Worm (Caenorhabditis elegans) whole organism, L4 larva: ENCODE results near the gene Y82E9BL.1.
"Not testable (repeated sequence)": the region's sequence is repeated elsewhere in the genome, so short reads cannot be mapped to it uniquely, and the experiment has no call there.

Source experiments
- F49E8.2 ChIP-seq: sonication (generic microtip); optimal IDR thresholded peaks from 2 replicates; lab custom pipeline; 2016; ENCODE audit warnings: missing compliant biosample characterization, mild to moderate bottlenecking, missing genetic modification characterization, borderline replicate concordance
- aha-1 ChIP-seq: fragments of 150-350 bp; peaks from one replicate; lab custom pipeline; 2014; ENCODE audit warnings: missing biosample characterization, missing genetic modification characterization
- ceh-20 ChIP-seq: fragments of 200-800 bp; sonication (Bioruptor generic); IDR thresholded peaks from 2 replicates; pipeline ENCODE4 v1.3.6; 2022; ENCODE audit warnings: missing genetic modification reagents, missing genetic modification characterization, missing compliant biosample characterization
- ceh-32 ChIP-seq: sonication (generic microtip); optimal IDR thresholded peaks from 2 replicates; lab custom pipeline; 2016; ENCODE audit warnings: mild to moderate bottlenecking, missing genetic modification characterization, missing compliant biosample characterization; ENCODE audit not compliant: poor library complexity
- ceh-62 ChIP-seq: sonication (generic microtip); optimal IDR thresholded peaks from 2 replicates; lab custom pipeline; 2017; ENCODE audit warnings: missing biosample characterization, missing genetic modification characterization
- ceh-82 ChIP-seq: sonication (generic microtip); optimal IDR thresholded peaks from 2 replicates; lab custom pipeline; 2017; ENCODE audit warnings: missing biosample characterization, missing genetic modification characterization
- daf-16 ChIP-seq, 3 experiments: sonication (generic microtip); optimal IDR thresholded peaks; 2 replicates each; lab custom pipeline; 2016 to 2017; ENCODE audit warnings: missing genetic modification characterization in 3 of 3, missing genetic modification reagents in 3 of 3, mild to moderate bottlenecking in 2 of 3, missing compliant biosample characterization in 2 of 3, missing biosample characterization in 1 of 3, moderate library complexity in 1 of 3
- egl-27 ChIP-seq: sonication (generic microtip); optimal IDR thresholded peaks from 3 replicates; lab custom pipeline; 2017; ENCODE audit warnings: missing biosample characterization, missing genetic modification reagents, missing genetic modification characterization
- egl-43 ChIP-seq: fragments of 200-800 bp; sonication (Bioruptor generic); IDR thresholded peaks from 2 replicates; pipeline ENCODE4 v1.3.6; 2022; ENCODE audit warnings: missing genetic modification reagents, missing genetic modification characterization, missing compliant biosample characterization
- fos-1 ChIP-seq: fragments of 150-350 bp; optimal IDR thresholded peaks from 2 replicates; lab custom pipeline; 2014; ENCODE audit warnings: missing biosample characterization, missing genetic modification characterization
- gei-8 ChIP-seq: fragments of 200-800 bp; sonication (Bioruptor generic); optimal IDR thresholded peaks from 2 replicates; lab custom pipeline; 2018; ENCODE audit warnings: mild to moderate bottlenecking, missing genetic modification characterization, missing compliant biosample characterization
- hlh-30 ChIP-seq: sonication (generic microtip); optimal IDR thresholded peaks from 2 replicates; lab custom pipeline; 2017; ENCODE audit warnings: antibody characterized with exemption, mild to moderate bottlenecking, missing genetic modification characterization, missing compliant biosample characterization; ENCODE audit not compliant: insufficient read depth
- lim-7 ChIP-seq: fragments of 200-800 bp; sonication (Bioruptor generic); IDR thresholded peaks from 2 replicates; pipeline ENCODE4 v1.3.6; 2022; ENCODE audit warnings: missing genetic modification characterization, missing compliant biosample characterization
- lin-13 ChIP-seq: fragments of 150-350 bp; optimal IDR thresholded peaks from 2 replicates; lab custom pipeline; 2014; ENCODE audit warnings: missing biosample characterization, missing genetic modification reagents, missing genetic modification characterization
- lin-15B ChIP-seq: fragments of 150-350 bp; sonication (generic microtip); optimal IDR thresholded peaks from 3 replicates; lab custom pipeline; 2014; ENCODE audit warnings: missing biosample characterization, missing genetic modification characterization
- lin-38 ChIP-seq: fragments of 200-800 bp; sonication (Bioruptor generic); IDR thresholded peaks from 2 replicates; pipeline ENCODE4 v1.3.6; 2022; ENCODE audit warnings: missing genetic modification reagents, missing genetic modification characterization, missing compliant biosample characterization
- lin-39 ChIP-seq: fragments of 150-350 bp; optimal IDR thresholded peaks from 2 replicates; lab custom pipeline; 2014; ENCODE audit warnings: missing biosample characterization, missing genetic modification reagents, missing genetic modification characterization
- madf-5 ChIP-seq, 2 experiments: fragments of 200-800 bp; sonication (Bioruptor generic); IDR thresholded peaks; 2 replicates each; pipeline ENCODE4 v1.3.6; 2022; ENCODE audit warnings: missing compliant biosample characterization in 2 of 2, missing genetic modification characterization in 2 of 2
- mes-2 ChIP-seq: sonication (generic microtip); optimal IDR thresholded peaks from 2 replicates; lab custom pipeline; 2016; ENCODE audit warnings: missing genotype, mild to moderate bottlenecking, missing genetic modification characterization, missing compliant biosample characterization; ENCODE audit not compliant: poor library complexity, severe bottlenecking
- mxl-2 ChIP-seq: fragments of 200-800 bp; sonication (Bioruptor generic); conservative IDR thresholded peaks from 2 replicates; pipeline ENCODE4 v1.3.6; 2022; ENCODE audit warnings: missing genetic modification reagents, missing genetic modification characterization, missing compliant biosample characterization
- nhr-111 ChIP-seq: fragments of 200-800 bp; sonication (Bioruptor generic); optimal IDR thresholded peaks from 2 replicates; lab custom pipeline; 2018; ENCODE audit warnings: mild to moderate bottlenecking, missing genetic modification characterization, missing compliant biosample characterization
- nhr-237 ChIP-seq: sonication (generic microtip); optimal IDR thresholded peaks from 2 replicates; lab custom pipeline; 2017; ENCODE audit warnings: missing biosample characterization, missing genetic modification characterization
- nhr-25 ChIP-seq: sonication (generic microtip); optimal IDR thresholded peaks from 2 replicates; lab custom pipeline; 2017; ENCODE audit warnings: missing genetic modification characterization, mild to moderate bottlenecking, missing compliant biosample characterization, antibody characterized with exemption, moderate library complexity, borderline replicate concordance; ENCODE audit not compliant: insufficient read depth
- nhr-42 ChIP-seq: fragments of 200-800 bp; sonication (Bioruptor generic); IDR thresholded peaks from 2 replicates; pipeline ENCODE4 v1.3.6; 2022; ENCODE audit warnings: missing genetic modification characterization, missing compliant biosample characterization
- nhr-6 ChIP-seq: fragments of 150-350 bp; optimal IDR thresholded peaks from 2 replicates; lab custom pipeline; 2014; ENCODE audit warnings: missing biosample characterization, missing genetic modification characterization
- nhr-77 ChIP-seq: fragments of 150-350 bp; optimal IDR thresholded peaks from 2 replicates; lab custom pipeline; 2014; ENCODE audit warnings: missing biosample characterization, missing genetic modification characterization
- skn-1 ChIP-seq: fragments of 150-350 bp; optimal IDR thresholded peaks from 2 replicates; lab custom pipeline; 2014; ENCODE audit warnings: missing biosample characterization, missing genetic modification characterization
- unc-62 ChIP-seq, 3 experiments: fragments of 150-350 bp in 1 of 3; sonication (generic microtip); optimal IDR thresholded peaks in 2 of 3; peaks in 1 of 3; 1 replicate in 1 of 3; 2 replicates in 2 of 3; lab custom pipeline; 2014 to 2017; ENCODE audit warnings: missing biosample characterization in 3 of 3, missing genetic modification characterization in 3 of 3, missing genetic modification reagents in 3 of 3, missing genotype in 1 of 3

The Y82E9BL.1 gene

ce11 chrIII:1377903-1378302 lies 22.7 kb upstream of the Y82E9BL.1 start, which contains the start of gene pals-40:
TSS of gene pals-40 (minus strand) at chrIII:1378003.
- not testable (repeated sequence) for TF ChIP-seq egl-27 (tag; lab: Kevin White, UChicago); nhr-25 (tag; lab: Kevin White, UChicago); ceh-20 (GFP tag; lab: Robert Waterston, UW)

DNA sequence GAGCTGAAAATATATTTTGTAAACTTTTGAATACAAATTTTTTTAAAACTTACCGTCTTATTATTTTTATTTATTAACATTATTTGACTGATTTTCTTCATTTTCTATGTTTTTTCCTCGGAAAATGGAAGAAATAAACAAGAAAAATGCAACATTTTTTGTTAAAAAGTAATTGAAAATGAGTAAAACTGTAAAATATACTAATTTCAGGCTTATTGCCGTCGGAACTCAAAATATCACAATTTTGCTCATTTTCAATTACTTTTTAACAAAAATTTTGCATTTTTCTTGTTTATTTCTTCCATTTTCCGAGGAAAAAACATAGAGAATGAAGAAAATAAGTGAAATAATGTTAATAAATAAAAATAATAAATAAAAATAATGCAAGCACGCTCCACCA lies 20.3 kb upstream of the Y82E9BL.1 start, which contains the start of gene Y82E9BR.10:
Y82E9BR.10 (minus strand) TSS at position 101 of the 400 bp plus-strand sequence.
- TF ChIP-seq gei-8; nhr-237 (tag; lab: Kevin White, UChicago); lin-13: not testable (repeated sequence)

ce11 chrIII:1374355-1374807 lies 19.2 kb upstream of the Y82E9BL.1 start, which contains the start of gene Y82E9BR.20:
TSS of gene Y82E9BR.20 (plus strand) at chrIII:1374405.
- no peak for TF ChIP-seq aha-1 (tag; lab: Kevin White, UChicago)
- no peak for TF ChIP-seq ceh-82 (tag; lab: Kevin White, UChicago)
- TF ChIP-seq mxl-2 (GFP tag; lab: Robert Waterston, UW): no peak
- TF ChIP-seq madf-5 (GFP tag; IDR thresholded peaks at IDR 0.05; lab: Robert Waterston, UW): no peak
- TF ChIP-seq egl-27 (tag; lab: Kevin White, UChicago): no peak
- TF ChIP-seq unc-62 (GFP tag; optimal IDR thresholded peaks at IDR 0.05 in 1 of 2; lab: Kevin White, UChicago): peak in 1 of 2 experiments; percentile 90
- no peak for TF ChIP-seq unc-62 (tag; optimal IDR thresholded peaks at IDR 0.05; lab: Kevin White, UChicago)

DNA sequence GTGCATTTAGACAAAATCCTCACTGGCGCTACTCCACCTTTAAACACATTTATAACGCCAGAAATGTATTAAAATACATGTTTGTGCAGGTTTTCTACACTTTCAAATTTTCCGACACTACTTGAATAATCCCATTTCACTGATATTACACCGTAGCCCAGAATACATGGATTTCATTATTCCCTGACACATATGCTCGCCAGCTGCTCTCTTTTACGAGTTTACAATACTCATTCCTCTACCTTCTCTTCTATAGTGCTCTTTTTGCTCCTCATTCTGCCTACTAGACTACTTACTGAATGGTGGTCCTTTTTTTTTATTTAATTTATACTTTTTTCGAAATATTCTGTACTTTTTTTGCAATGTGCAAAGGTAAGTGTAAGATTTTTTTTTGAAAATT lies 17.3 kb upstream of the Y82E9BL.1 start:
- TF ChIP-seq lin-15B (tag; lab: Kevin White, UChicago) (no peak), nhr-6 (tag; lab: Kevin White, UChicago) (no peak), lin-39 (tag; lab: Kevin White, UChicago) (no peak)

ce11 chrIII:1359669-1360068 lies 4.4 kb upstream of the Y82E9BL.1 start, which contains the start of gene Y82E9BR.9:
TSS of gene Y82E9BR.9 (minus strand) at chrIII:1359769.
- TF ChIP-seq nhr-77: no peak
- TF ChIP-seq, all 104 proteins: peak for 0

- not testable (repeated sequence) for TF ChIP-seq fos-1 (tag; lab: Kevin White, UChicago); nhr-111 (GFP tag; lab: Kevin White, UChicago); egl-43 (GFP tag; lab: Robert Waterston, UW)
- TF ChIP-seq, all 104 proteins: peak for 0; not testable (repeated sequence) for 104
These were observed 2.8 kb upstream of the Y82E9BL.1 start, which contains the start of gene Y82E9BR.8 for ce11 chrIII:1357973-1358372. TSS of gene Y82E9BR.8 (minus strand) at chrIII:1358073.

DNA sequence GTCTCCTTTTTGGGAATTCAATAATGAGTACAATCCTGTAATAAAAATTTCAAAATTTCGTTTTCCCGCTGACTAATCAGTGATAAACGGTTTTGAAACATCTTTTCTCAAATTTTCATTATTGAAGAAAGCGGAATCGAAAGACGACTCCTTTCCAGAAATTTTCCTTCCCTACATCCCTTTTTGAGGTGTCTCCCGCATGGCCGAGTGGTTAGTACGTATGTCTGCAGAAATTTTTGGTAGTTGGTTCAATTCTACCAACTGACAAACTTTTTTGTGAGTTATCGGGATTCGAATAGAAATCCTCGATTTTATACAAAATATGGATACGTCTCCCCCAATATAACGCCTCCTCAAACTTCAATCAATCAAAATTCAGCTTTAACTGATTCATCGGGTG lies 697 bp downstream of the Y82E9BL.1 start:
- TF ChIP-seq hlh-30 (tag; lab: Kevin White, UChicago) (no peak), skn-1 (tag; lab: Kevin White, UChicago) (no peak), ceh-32 (tag; lab: Kevin White, UChicago) (no peak), nhr-77 (no peak), lim-7 (GFP tag; lab: Robert Waterston, UW) (0 out of 2 replicates have a peak, but pooled peaks have one; percentile 59)

DNA sequence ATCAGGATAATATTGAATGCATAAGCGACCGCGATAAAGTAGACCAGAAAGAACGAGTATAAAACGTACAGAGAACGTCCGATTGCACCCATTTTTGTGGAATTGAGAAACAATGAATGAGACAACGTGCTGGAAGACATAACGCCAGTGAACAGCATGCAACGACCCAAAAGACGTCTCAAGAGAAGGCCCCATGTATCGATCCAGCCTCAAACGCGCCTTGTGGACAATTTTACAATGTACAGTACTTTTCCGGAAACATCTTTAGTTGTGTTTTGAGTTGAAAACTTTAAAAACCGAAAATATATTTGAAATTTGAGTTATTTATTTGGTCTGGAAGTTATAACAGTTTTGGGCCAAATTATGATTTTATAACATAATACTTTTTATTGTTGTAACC lies 4.5 kb downstream of the Y82E9BL.1 start, which contains the start of gene Y82E9BL.3:
Y82E9BL.3 (minus strand) TSS at position 101 of the 400 bp plus-strand sequence.
- no peak for TF ChIP-seq nhr-25 (tag; lab: Kevin White, UChicago)
- no peak for TF ChIP-seq ceh-62 (tag; lab: Kevin White, UChicago)
- no peak for TF ChIP-seq mes-2 (tag; lab: Kevin White, UChicago)
- no peak for TF ChIP-seq daf-16 (GFP tag; optimal IDR thresholded peaks at IDR 0.05; lab: Kevin White, UChicago)
- TF ChIP-seq daf-16 (tag; optimal IDR thresholded peaks at IDR 0.05; lab: Kevin White, UChicago): no peak
- TF ChIP-seq nhr-42 (GFP tag; lab: Robert Waterston, UW): no peak
- TF ChIP-seq lin-38: no peak
- no peak for TF ChIP-seq F49E8.2 (tag; lab: Kevin White, UChicago)
